Worm (Caenorhabditis elegans) whole organism, L4 larva: ENCODE results near the gene tba-8.

Source experiments
- F49E8.2 ChIP-seq: sonication (generic microtip); optimal IDR thresholded peaks from 2 replicates; lab custom pipeline; 2016; ENCODE audit warnings: missing compliant biosample characterization, mild to moderate bottlenecking, missing genetic modification characterization, borderline replicate concordance
- ces-1 ChIP-seq: fragments of 150-350 bp; sonication (generic microtip); optimal IDR thresholded peaks from 4 replicates; lab custom pipeline; 2014; ENCODE audit warnings: missing biosample characterization, missing genetic modification reagents, missing genetic modification characterization
- lsy-2 ChIP-seq, 2 experiments: fragments of 150-350 bp in 1 of 2; sonication (generic microtip) in 1 of 2; optimal IDR thresholded peaks; 2 replicates each; lab custom pipeline; 2014 to 2017; ENCODE audit warnings: missing biosample characterization in 2 of 2, missing genetic modification characterization in 2 of 2
- pha-4 ChIP-seq, 2 experiments: fragments of 150-350 bp in 1 of 2; fragments of 200-800 bp in 1 of 2; sonication (Bioruptor generic) in 1 of 2; IDR thresholded peaks in 1 of 2; optimal IDR thresholded peaks in 1 of 2; 2 replicates each; pipeline versions ENCODE4 v1.3.6 to Lab custom; 2014 to 2022; ENCODE audit warnings: missing genetic modification characterization in 2 of 2, missing genetic modification reagents in 2 of 2, missing biosample characterization in 1 of 2, missing compliant biosample characterization in 1 of 2

- no peak for TF ChIP-seq F49E8.2
- no peak for TF ChIP-seq ces-1 (GFP tag; lab: Kevin White, UChicago)
- TF ChIP-seq lsy-2 (tag; optimal IDR thresholded peaks at IDR 0.05; lab: Kevin White, UChicago) = no peak
- no peak for TF ChIP-seq pha-4 (GFP tag; IDR thresholded peaks at IDR 0.05; lab: Robert Waterston, UW)
- no peak for TF ChIP-seq pha-4 (tag; optimal IDR thresholded peaks at IDR 0.05; lab: Kevin White, UChicago)
Observed at ce11 chrX:9472170-9472569, 14.0 kb upstream of the tba-8 start, which contains the start of gene gap-2.
